Worm (Caenorhabditis elegans): Measurements from ENCODE around the gene C23H5.8.

Gene C23H5.8

DNA sequence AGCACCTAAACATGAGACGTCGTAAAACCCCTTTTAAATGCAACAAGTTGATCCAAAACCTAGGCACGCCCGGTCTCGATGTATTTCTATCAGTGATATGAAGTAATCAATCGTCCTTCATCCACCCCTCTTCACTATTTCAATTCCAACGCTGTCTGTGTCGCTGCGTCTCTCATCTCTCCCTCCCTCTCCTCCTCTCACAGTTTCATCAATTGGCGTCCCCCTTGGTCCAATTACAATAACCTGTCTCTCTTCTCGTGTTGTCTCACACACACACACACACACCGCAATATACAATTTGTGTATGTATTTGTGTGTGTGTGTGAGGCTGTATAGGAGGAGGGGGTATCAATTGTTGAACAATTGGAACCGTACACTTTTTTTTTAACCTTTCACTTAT lies 30.1 kb downstream of the C23H5.8 start (continued):
- TF ChIP-seq swsn-7 (tag; optimal IDR thresholded peaks at IDR 0.05) = no peak
- peak; percentile 1 for TF ChIP-seq unc-130 (tag; optimal IDR thresholded peaks at IDR 0.05)
- TF ChIP-seq egl-13 (tag; optimal IDR thresholded peaks at IDR 0.05) = no peak

DNA sequence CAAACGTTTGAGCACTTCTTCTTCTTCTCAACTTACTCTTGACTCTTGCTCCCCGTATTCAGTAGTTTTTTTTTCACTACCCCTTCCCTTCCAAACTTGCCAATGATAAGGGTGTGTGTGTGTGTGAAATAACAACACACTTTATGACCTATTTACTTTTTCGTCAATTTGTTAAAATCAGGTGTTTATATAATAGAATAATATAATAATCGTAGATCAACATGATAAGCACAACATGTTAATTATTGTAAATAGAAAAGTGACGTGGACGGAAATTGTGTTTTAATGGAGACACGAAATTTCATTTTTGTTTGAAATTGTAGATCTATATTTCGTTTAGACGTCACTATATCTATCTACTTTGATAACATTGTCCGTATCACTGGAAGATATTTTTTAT lies 32.9 kb downstream of the C23H5.8 start:
- TF ChIP-seq C04F5.9 (tag; optimal IDR thresholded peaks at IDR 0.05) (no peak), elt-2 (tag; optimal IDR thresholded peaks at IDR 0.05) (no peak), mdl-1 (tag; optimal IDR thresholded peaks at IDR 0.05) (no peak), fkh-8 (tag; optimal IDR thresholded peaks at IDR 0.05) (no peak), zip-4 (GFP tag; optimal IDR thresholded peaks at IDR 0.05) (no peak), nhr-12 (tag; optimal IDR thresholded peaks at IDR 0.05) (no peak), unc-130 (tag; optimal IDR thresholded peaks at IDR 0.05) (no peak), ceh-63 (GFP tag; optimal IDR thresholded peaks at IDR 0.05) (no peak), ceh-82 (tag; optimal IDR thresholded peaks at IDR 0.05) (no peak), grh-1 (GFP tag; IDR thresholded peaks at IDR 0.05) (no peak), ces-1 (GFP tag; optimal IDR thresholded peaks at IDR 0.05) (no peak), vab-15 (tag; optimal IDR thresholded peaks at IDR 0.05) (no peak), fkh-4 (tag; optimal IDR thresholded peaks at IDR 0.05; ENCODE audit: borderline replicate concordance) (no peak), mab-9 (GFP tag; IDR thresholded peaks at IDR 0.05) (no peak), dpl-1 (GFP tag; optimal IDR thresholded peaks at IDR 0.05) (no peak), aly-2 (tag; optimal IDR thresholded peaks at IDR 0.05) (no peak), nhr-20 (tag; optimal IDR thresholded peaks at IDR 0.05) (no peak), unc-62 (GFP tag; optimal IDR thresholded peaks at IDR 0.05) (no peak)

DNA sequence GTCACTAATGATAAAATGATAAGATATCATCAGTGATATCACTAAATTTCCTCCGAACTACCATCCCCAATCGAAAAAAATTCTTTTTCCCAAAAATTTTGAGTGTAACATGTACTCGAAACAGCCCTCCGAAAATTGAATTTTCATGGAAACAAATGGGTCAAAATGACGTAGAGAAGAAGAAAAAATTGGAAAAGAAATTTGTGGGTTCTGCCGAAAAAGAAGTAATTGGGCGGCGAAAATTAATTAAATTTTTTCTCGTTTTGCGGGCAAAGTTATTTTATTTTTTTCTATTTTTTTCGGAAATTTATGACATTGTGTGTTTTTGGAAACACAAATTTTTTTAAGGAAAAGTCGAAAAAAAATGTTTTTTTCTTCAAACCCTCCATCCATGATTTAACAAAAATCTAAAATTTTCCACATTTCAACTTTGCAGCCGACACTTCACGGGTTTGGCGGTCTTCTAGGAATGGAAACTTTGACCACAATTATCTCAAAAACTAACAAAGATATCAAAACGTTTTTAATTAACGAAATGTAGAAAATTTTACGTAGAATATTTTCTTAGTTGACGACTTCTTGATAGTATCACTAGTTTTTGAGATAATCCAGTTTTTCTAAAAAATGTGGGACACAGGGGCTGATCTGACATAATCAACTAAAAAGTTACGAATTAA lies 35.9 kb downstream of the C23H5.8 start:
- TF ChIP-seq fkh-4 (tag; optimal IDR thresholded peaks at IDR 0.05; ENCODE audit: borderline replicate concordance) = no peak
- no peak for TF ChIP-seq fkh-10 (GFP tag; optimal IDR thresholded peaks at IDR 0.05)
- TF ChIP-seq mab-9 (GFP tag; IDR thresholded peaks at IDR 0.05) = no peak
- no peak for TF ChIP-seq C16A3.4 (tag; optimal IDR thresholded peaks at IDR 0.05)
- TF ChIP-seq grh-1 (GFP tag; IDR thresholded peaks at IDR 0.05) = no peak
- no peak for TF ChIP-seq aha-1 (tag; optimal IDR thresholded peaks at IDR 0.05)
- TF ChIP-seq irx-1 (tag; optimal IDR thresholded peaks at IDR 0.05) = no peak
- no peak for TF ChIP-seq jun-1 (tag; optimal IDR thresholded peaks at IDR 0.05)
- no peak for TF ChIP-seq Y116A8C.19 (tag; optimal IDR thresholded peaks at IDR 0.05; ENCODE audit: borderline replicate concordance)
- TF ChIP-seq elt-2 (tag; optimal IDR thresholded peaks at IDR 0.05) = no peak
- TF ChIP-seq fos-1 (tag; optimal IDR thresholded peaks at IDR 0.05) = no peak
- TF ChIP-seq tbx-2 (tag; optimal IDR thresholded peaks at IDR 0.05) = peak; percentile 34
- TF ChIP-seq efl-1 (optimal IDR thresholded peaks at IDR 0.05) = no peak
- peak in 1 of 2 experiments; percentile 54 for TF ChIP-seq efl-1 (GFP tag; optimal IDR thresholded peaks at IDR 0.05 in 1 of 2)
- no peak for TF ChIP-seq dsc-1 (tag; optimal IDR thresholded peaks at IDR 0.05)
- peak; percentile 52 for TF ChIP-seq nhr-71 (tag; optimal IDR thresholded peaks at IDR 0.05)
- no peak for TF ChIP-seq lin-15B (tag; optimal IDR thresholded peaks at IDR 0.05)
- no peak for TF ChIP-seq nhr-20 (tag; optimal IDR thresholded peaks at IDR 0.05)
- no peak for TF ChIP-seq vab-15 (tag; optimal IDR thresholded peaks at IDR 0.05)
- TF ChIP-seq unc-30 (tag; optimal IDR thresholded peaks at IDR 0.05) = no peak
- TF ChIP-seq sox-4 (tag; optimal IDR thresholded peaks at IDR 0.05) = no peak
- no peak for TF ChIP-seq zag-1 (tag; optimal IDR thresholded peaks at IDR 0.05)
- no peak for TF ChIP-seq nhr-77 (tag; optimal IDR thresholded peaks at IDR 0.05)
- TF ChIP-seq pax-3 (tag; optimal IDR thresholded peaks at IDR 0.05) = no peak
- TF ChIP-seq elt-3 (tag; optimal IDR thresholded peaks at IDR 0.05) = peak in 1 of 6 experiments; percentile 0
- TF ChIP-seq mep-1 (tag; optimal IDR thresholded peaks at IDR 0.05) = no peak
- no peak for TF ChIP-seq sptf-1 (tag; optimal IDR thresholded peaks at IDR 0.05)
- no peak for TF ChIP-seq mef-2 (tag; optimal IDR thresholded peaks at IDR 0.05)
- no peak for TF ChIP-seq ceh-63 (GFP tag; optimal IDR thresholded peaks at IDR 0.05)
- no peak for TF ChIP-seq unc-62 (GFP tag; optimal IDR thresholded peaks at IDR 0.05)
- peak; percentile 37 for TF ChIP-seq fkh-8 (tag; optimal IDR thresholded peaks at IDR 0.05)
- TF ChIP-seq nhr-237 (tag; optimal IDR thresholded peaks at IDR 0.05) = no peak
- TF ChIP-seq lir-3 (tag; optimal IDR thresholded peaks at IDR 0.05; ENCODE audit: poor library complexity) = no peak
- peak; percentile 48 for TF ChIP-seq nhr-47 (tag; optimal IDR thresholded peaks at IDR 0.05)
- TF ChIP-seq ztf-11 (tag; optimal IDR thresholded peaks at IDR 0.05) = no peak
- TF ChIP-seq lin-35 (GFP tag; optimal IDR thresholded peaks at IDR 0.05) = no peak
- TF ChIP-seq ceh-8 (GFP tag; optimal IDR thresholded peaks at IDR 0.05) = no peak
